Fruit fly (Drosophila melanogaster) whole organism, embryonic: ENCODE results near the gene CG1628.

Experiments used
- Ada2b ChIP-seq: fragments of 200-800 bp; sonication (Bioruptor generic); IDR thresholded peaks from 2 replicates; pipeline ENCODE4 v1.3.6; 2022; ENCODE audit warnings: missing biosample characterization, missing genetic modification characterization
- Blimp-1 ChIP-seq: fragments of 200-800 bp; sonication (Bioruptor generic); optimal IDR thresholded peaks from 3 replicates; lab custom pipeline; 2018; ENCODE audit warnings: missing biosample characterization, missing genetic modification characterization, mild to moderate bottlenecking, moderate library complexity, missing genetic modification reagents
- Bteb2 ChIP-seq: fragments of 200-800 bp; sonication (Bioruptor generic); optimal IDR thresholded peaks from 2 replicates; lab custom pipeline; 2016; ENCODE audit warnings: missing biosample characterization, missing genetic modification characterization
- C15 ChIP-seq: fragments of 200-800 bp; sonication (Bioruptor generic); IDR thresholded peaks from 3 replicates; pipeline ENCODE4 v1.3.6; 2022; ENCODE audit warnings: missing biosample characterization, missing genetic modification characterization
- CG10147 ChIP-seq: fragments of 200-800 bp; sonication (Bioruptor generic); optimal IDR thresholded peaks from 2 replicates; lab custom pipeline; 2019; ENCODE audit warnings: missing biosample characterization, mild to moderate bottlenecking, missing genetic modification characterization, moderate library complexity
- CG1024 ChIP-seq: fragments of 200-800 bp; sonication (Bioruptor generic); IDR thresholded peaks from 2 replicates; pipeline ENCODE4 v1.3.6; 2022; ENCODE audit warnings: missing biosample characterization, missing genetic modification characterization
- CG11456 ChIP-seq: fragments of 200-800 bp; sonication (Bioruptor generic); IDR thresholded peaks from 3 replicates; pipeline ENCODE4 v1.3.6; 2022; ENCODE audit warnings: missing biosample characterization, missing genetic modification characterization
- CG11504 ChIP-seq: fragments of 200-800 bp; sonication (Bioruptor generic); optimal IDR thresholded peaks from 3 replicates; lab custom pipeline; 2019; ENCODE audit warnings: missing biosample characterization, mild to moderate bottlenecking, missing genetic modification characterization, moderate library complexity
- CG12391 ChIP-seq: fragments of 200-800 bp; sonication (Bioruptor generic); optimal IDR thresholded peaks from 3 replicates; lab custom pipeline; 2018; ENCODE audit warnings: missing biosample characterization, mild to moderate bottlenecking, missing genetic modification characterization, moderate library complexity
- CG13424 ChIP-seq: fragments of 200-800 bp; sonication (Bioruptor generic); optimal IDR thresholded peaks from 2 replicates; lab custom pipeline; 2019; ENCODE audit warnings: missing biosample characterization, mild to moderate bottlenecking, missing genetic modification characterization, moderate library complexity
- CG14710 ChIP-seq: fragments of 200-800 bp; sonication (Bioruptor generic); optimal IDR thresholded peaks from 3 replicates; lab custom pipeline; 2019; ENCODE audit warnings: missing biosample characterization, mild to moderate bottlenecking, missing genetic modification characterization, moderate library complexity
- CG15011 ChIP-seq: fragments of 200-800 bp; sonication (Bioruptor generic); optimal IDR thresholded peaks from 3 replicates; lab custom pipeline; 2018; ENCODE audit warnings: missing biosample characterization, mild to moderate bottlenecking, missing genetic modification characterization
- CG17359 ChIP-seq: fragments of 200-800 bp; sonication (Bioruptor generic); optimal IDR thresholded peaks from 3 replicates; lab custom pipeline; 2018; ENCODE audit warnings: missing biosample characterization, mild to moderate bottlenecking, missing genetic modification characterization, moderate library complexity
- CG18476 ChIP-seq: fragments of 200-800 bp; sonication (Bioruptor generic); optimal IDR thresholded peaks from 2 replicates; lab custom pipeline; 2016; ENCODE audit warnings: missing biosample characterization, mild to moderate bottlenecking, missing genetic modification characterization
- CG30403 ChIP-seq: fragments of 200-800 bp; sonication (Bioruptor generic); optimal IDR thresholded peaks from 3 replicates; lab custom pipeline; 2016; ENCODE audit warnings: missing biosample characterization, missing genetic modification characterization
- CG31441 ChIP-seq: fragments of 200-800 bp; sonication (Bioruptor generic); IDR thresholded peaks from 2 replicates; pipeline ENCODE4 v1.3.6; 2022; ENCODE audit warnings: missing biosample characterization, missing genetic modification characterization
- CG5245 ChIP-seq: fragments of 200-800 bp; sonication (Bioruptor generic); optimal IDR thresholded peaks from 3 replicates; lab custom pipeline; 2016; ENCODE audit warnings: missing biosample characterization, missing genetic modification characterization
- CG7357 ChIP-seq: fragments of 200-800 bp; sonication (Bioruptor generic); IDR thresholded peaks from 3 replicates; pipeline ENCODE4 v1.3.6; 2022; ENCODE audit warnings: missing biosample characterization, missing genetic modification characterization
- CG7372 ChIP-seq: fragments of 200-800 bp; sonication (Bioruptor generic); IDR thresholded peaks from 2 replicates; pipeline ENCODE4 v1.3.6; 2022; ENCODE audit warnings: missing biosample characterization, missing genetic modification characterization
- CG7556 ChIP-seq: fragments of 200-800 bp; sonication (Bioruptor generic); optimal IDR thresholded peaks from 2 replicates; lab custom pipeline; 2017; ENCODE audit warnings: missing biosample characterization, mild to moderate bottlenecking, missing genetic modification characterization
- CG9609 ChIP-seq: fragments of 200-800 bp; sonication (Bioruptor generic); optimal IDR thresholded peaks from 3 replicates; lab custom pipeline; 2016; ENCODE audit warnings: missing biosample characterization, missing genetic modification characterization
- CTCF ChIP-seq: fragments of 200-800 bp; sonication (Bioruptor generic); optimal IDR thresholded peaks from 2 replicates; lab custom pipeline; 2017; ENCODE audit warnings: missing biosample characterization, mild to moderate bottlenecking, missing genetic modification characterization, moderate library complexity
- D19B ChIP-seq: fragments of 200-800 bp; sonication (Bioruptor generic); optimal IDR thresholded peaks from 2 replicates; lab custom pipeline; 2017; ENCODE audit warnings: missing biosample characterization, mild to moderate bottlenecking, missing genetic modification characterization
- ERR ChIP-seq: fragments of 200-800 bp; sonication (Bioruptor generic); optimal IDR thresholded peaks from 2 replicates; lab custom pipeline; 2016; ENCODE audit warnings: missing biosample characterization, missing genetic modification characterization
- Ets65A ChIP-seq: fragments of 200-800 bp; sonication (Bioruptor generic); peaks from one replicate; lab custom pipeline; 2016; ENCODE audit warnings: missing biosample characterization, missing genetic modification characterization
- Gug ChIP-seq: fragments of 200-800 bp; sonication (Bioruptor generic); IDR thresholded peaks from 4 replicates; pipeline ENCODE4 v1.3.6; 2022; ENCODE audit warnings: missing biosample characterization, missing genetic modification characterization
- HLH54F ChIP-seq: fragments of 200-800 bp; sonication (Bioruptor generic); optimal IDR thresholded peaks from 3 replicates; lab custom pipeline; 2016; ENCODE audit warnings: missing biosample characterization, missing genetic modification characterization
- Hr78 ChIP-seq, 2 experiments: fragments of 200-800 bp in 1 of 2; fragments of >200 bp in 1 of 2; sonication (Bioruptor generic) in 1 of 2; optimal IDR thresholded peaks; 2 replicates each; lab custom pipeline; 2017 to 2019; ENCODE audit warnings: missing biosample characterization in 2 of 2, missing genetic modification characterization in 2 of 2, mild to moderate bottlenecking in 1 of 2, moderate library complexity in 1 of 2
- Lhr ChIP-seq: fragments of 200-800 bp; sonication (Bioruptor generic); optimal IDR thresholded peaks from 3 replicates; lab custom pipeline; 2017; ENCODE audit warnings: mild to moderate bottlenecking, missing biosample characterization, missing genetic modification reagents, missing genetic modification characterization
- Med ChIP-seq: fragments of 200-800 bp; sonication (Bioruptor generic); peaks from one replicate; lab custom pipeline; 2016; ENCODE audit warnings: missing biosample characterization, missing genetic modification characterization, mild to moderate bottlenecking, inconsistent platforms, moderate library complexity
- Meics ChIP-seq: fragments of 200-800 bp; sonication (Bioruptor generic); optimal IDR thresholded peaks from 2 replicates; lab custom pipeline; 2017; ENCODE audit warnings: missing biosample characterization, mild to moderate bottlenecking, missing genetic modification characterization
- Oaz ChIP-seq: fragments of 200-800 bp; sonication (Bioruptor generic); IDR thresholded peaks from 2 replicates; pipeline ENCODE4 v1.3.6; 2022; ENCODE audit warnings: missing biosample characterization, missing genetic modification characterization
- Sry-β ChIP-seq: fragments of 200-800 bp; sonication (Bioruptor generic); optimal IDR thresholded peaks from 2 replicates; lab custom pipeline; 2018; ENCODE audit warnings: missing biosample characterization, mild to moderate bottlenecking, missing genetic modification characterization, moderate library complexity
- ac ChIP-seq: fragments of 200-800 bp; sonication (Bioruptor generic); optimal IDR thresholded peaks from 3 replicates; lab custom pipeline; 2017; ENCODE audit warnings: missing biosample characterization, mild to moderate bottlenecking, missing genetic modification characterization
- ato ChIP-seq: fragments of 200-800 bp; sonication (Bioruptor generic); IDR thresholded peaks from 2 replicates; pipeline ENCODE4 v1.3.6; 2022; ENCODE audit warnings: missing biosample characterization, missing genetic modification characterization; ENCODE audit not compliant: partially characterized antibody
- cwo ChIP-seq: fragments of 200-800 bp; sonication (Bioruptor generic); optimal IDR thresholded peaks from 3 replicates; lab custom pipeline; 2017; ENCODE audit warnings: missing biosample characterization, missing genetic modification characterization, mild to moderate bottlenecking, moderate library complexity, missing genetic modification reagents
- dm ChIP-seq: fragments of 200-800 bp; sonication (Bioruptor generic); optimal IDR thresholded peaks from 3 replicates; lab custom pipeline; 2016; ENCODE audit warnings: missing biosample characterization, missing genetic modification characterization
- emc ChIP-seq: fragments of 200-800 bp; sonication (Bioruptor generic); optimal IDR thresholded peaks from 2 replicates; lab custom pipeline; 2016; ENCODE audit warnings: missing biosample characterization, missing genetic modification characterization
- ewg ChIP-seq: fragments of 200-800 bp; sonication (Bioruptor generic); optimal IDR thresholded peaks from 3 replicates; lab custom pipeline; 2017; ENCODE audit warnings: mild to moderate bottlenecking, missing biosample characterization, missing genetic modification reagents, missing genetic modification characterization
- gem ChIP-seq: fragments of 200-800 bp; sonication (Bioruptor generic); optimal IDR thresholded peaks from 2 replicates; lab custom pipeline; 2019; ENCODE audit warnings: missing biosample characterization, mild to moderate bottlenecking, missing genetic modification characterization, moderate library complexity
- gfzf ChIP-seq: fragments of 200-800 bp; sonication (Bioruptor generic); optimal IDR thresholded peaks from 2 replicates; lab custom pipeline; 2016; ENCODE audit warnings: missing biosample characterization, mild to moderate bottlenecking, missing genetic modification characterization, moderate library complexity
- gro ChIP-seq: fragments of 200-800 bp; sonication (Bioruptor generic); optimal IDR thresholded peaks from 2 replicates; lab custom pipeline; 2016; ENCODE audit warnings: missing biosample characterization, missing genetic modification characterization
- ind ChIP-seq: fragments of 200-800 bp; sonication (Bioruptor generic); optimal IDR thresholded peaks from 3 replicates; lab custom pipeline; 2016; ENCODE audit warnings: missing biosample characterization, missing genetic modification characterization
- mam ChIP-seq: fragments of 200-800 bp; sonication (Bioruptor generic); optimal IDR thresholded peaks from 3 replicates; lab custom pipeline; 2016; ENCODE audit warnings: missing biosample characterization, missing genetic modification characterization
- nau ChIP-seq: fragments of 200-800 bp; sonication (Bioruptor generic); optimal IDR thresholded peaks from 3 replicates; lab custom pipeline; 2017; ENCODE audit warnings: missing biosample characterization, mild to moderate bottlenecking, missing genetic modification characterization, missing genetic modification reagents
- pita ChIP-seq: fragments of 200-800 bp; sonication (Bioruptor generic); optimal IDR thresholded peaks from 2 replicates; lab custom pipeline; 2017; ENCODE audit warnings: missing biosample characterization, mild to moderate bottlenecking, missing genetic modification characterization
- sens ChIP-seq: fragments of 200-800 bp; sonication (Bioruptor generic); peaks from one replicate; lab custom pipeline; 2016; ENCODE audit warnings: missing biosample characterization, missing genetic modification characterization
- toy ChIP-seq: fragments of 200-800 bp; sonication (Bioruptor generic); IDR thresholded peaks from 2 replicates; pipeline ENCODE4 v1.3.6; 2022; ENCODE audit warnings: missing biosample characterization, missing genetic modification characterization
- trh ChIP-seq: fragments of 200-800 bp; sonication (Bioruptor generic); optimal IDR thresholded peaks from 2 replicates; lab custom pipeline; 2016; ENCODE audit warnings: missing biosample characterization, missing genetic modification characterization
- tup ChIP-seq: fragments of 200-800 bp; sonication (Bioruptor generic); optimal IDR thresholded peaks from 2 replicates; lab custom pipeline; 2016; ENCODE audit warnings: missing biosample characterization, mild to moderate bottlenecking, missing genetic modification characterization, moderate library complexity
- usp ChIP-seq: fragments of >200 bp; optimal IDR thresholded peaks from 2 replicates; lab custom pipeline; 2017; ENCODE audit warnings: missing biosample characterization, missing genetic modification characterization
- z ChIP-seq: fragments of 200-800 bp; sonication (Bioruptor generic); IDR thresholded peaks from 3 replicates; pipeline ENCODE4 v1.3.6; 2022; ENCODE audit warnings: missing biosample characterization, missing genetic modification characterization

CG1628 gene

dm6 chrX:10642233-10642751 lies 39.8 kb upstream of the CG1628 start (continued):
- TF ChIP-seq CG5245 (GFP tag; lab: Kevin White, UChicago) (no peak), Oaz (GFP tag; lab: Robert Waterston, UW) (no peak), ewg (GFP tag; lab: Kevin White, UChicago) (no peak), sens (peak; percentile 14), CTCF (peak; percentile 76), C15 (GFP tag; lab: Robert Waterston, UW) (no peak), Gug (GFP tag; lab: Robert Waterston, UW) (no peak), Med (no peak), Lhr (GFP tag; lab: Kevin White, UChicago) (no peak), Bteb2 (GFP tag; lab: Kevin White, UChicago) (no peak), pita (GFP tag; lab: Kevin White, UChicago) (no peak), mam (GFP tag; lab: Kevin White, UChicago) (no peak), Meics (GFP tag; lab: Kevin White, UChicago) (no peak), ac (GFP tag; lab: Kevin White, UChicago) (no peak), gfzf (GFP tag; lab: Kevin White, UChicago) (no peak), CG7372 (GFP tag; lab: Robert Waterston, UW) (peak; percentile 86), Ets65A (GFP tag; lab: Kevin White, UChicago) (peak; percentile 85), emc (no peak), ERR (GFP tag; lab: Kevin White, UChicago) (no peak)

- peak; percentile 74 for TF ChIP-seq CG10147
- peak; percentile 28 for TF ChIP-seq CG15011
- TF ChIP-seq CG18476 (GFP tag; lab: Kevin White, UChicago), result peak; percentile 50
- TF ChIP-seq trh, result no peak
- TF ChIP-seq usp (GFP tag; lab: Kevin White, UChicago), result no peak
- no peak for TF ChIP-seq z
- no peak for TF ChIP-seq HLH54F (GFP tag; lab: Kevin White, UChicago)
- TF ChIP-seq ato, result no peak
- TF ChIP-seq dm (GFP tag; lab: Kevin White, UChicago), result no peak
- TF ChIP-seq gem (tag; lab: Kevin White, UChicago), result peak; percentile 75
- peak; percentile 32 for TF ChIP-seq ind (GFP tag; lab: Kevin White, UChicago)
- no peak for TF ChIP-seq CG1024
- peak; percentile 47 for TF ChIP-seq CG17359 (tag; lab: Kevin White, UChicago)
- TF ChIP-seq CG31441, result peak; percentile 66
- TF ChIP-seq cwo (GFP tag; lab: Kevin White, UChicago), result peak; percentile 48
- peak; percentile 43 for TF ChIP-seq CG14710
- peak; percentile 66 for TF ChIP-seq CG30403
- TF ChIP-seq gro (GFP tag; lab: Kevin White, UChicago), result peak; percentile 16
- peak; percentile 82 for TF ChIP-seq CG7556 (GFP tag; lab: Kevin White, UChicago)
- TF ChIP-seq Blimp-1, result peak; percentile 45
- no peak for TF ChIP-seq Ada2b (GFP tag; lab: Robert Waterston, UW)
- no peak for TF ChIP-seq CG7357 (GFP tag; lab: Robert Waterston, UW)
- TF ChIP-seq CG11504 (tag; lab: Kevin White, UChicago), result peak; percentile 69
- TF ChIP-seq tup (GFP tag; lab: Kevin White, UChicago), result no peak
- peak; percentile 62 for TF ChIP-seq CG12391 (tag; lab: Kevin White, UChicago)
- TF ChIP-seq CG13424, result peak; percentile 55
- no peak for TF ChIP-seq toy (GFP tag; lab: Robert Waterston, UW)
- TF ChIP-seq CG9609 (GFP tag; lab: Kevin White, UChicago), result no peak
- no peak for TF ChIP-seq Hr78 (GFP tag; optimal IDR thresholded peaks at IDR 0.05; lab: Kevin White, UChicago)
- TF ChIP-seq Sry-β (GFP tag; lab: Kevin White, UChicago), result no peak
- no peak for TF ChIP-seq CG11456 (GFP tag; lab: Robert Waterston, UW)
- TF ChIP-seq nau, result peak; percentile 35
- TF ChIP-seq D19B (GFP tag; lab: Kevin White, UChicago), result no peak
Measured at dm6 chrX:10628874-10629273, 26.4 kb upstream of the CG1628 start.
